Worm (Caenorhabditis elegans) whole organism, mixed stage, embryonic: ENCODE results near the gene B0302.2.

Experiments used
- M03D4.4 ChIP-seq: sonication (generic microtip); optimal IDR thresholded peaks from 2 replicates; lab custom pipeline; 2017; ENCODE audit warnings: mild to moderate bottlenecking, missing genetic modification characterization, missing compliant biosample characterization
- bed-3 ChIP-seq: fragments of 200-800 bp; sonication (Bioruptor generic); optimal IDR thresholded peaks from 3 replicates; lab custom pipeline; 2018; ENCODE audit warnings: mild to moderate bottlenecking, missing genetic modification characterization, moderate library complexity, missing compliant biosample characterization
- blmp-1 ChIP-seq: fragments of 150-350 bp; optimal IDR thresholded peaks from 2 replicates; lab custom pipeline; 2014; ENCODE audit warnings: missing biosample characterization, missing genetic modification characterization
- ceh-39 ChIP-seq: fragments of 150-350 bp; optimal IDR thresholded peaks from 2 replicates; lab custom pipeline; 2014; ENCODE audit warnings: missing biosample characterization, missing genetic modification characterization
- ceh-43 ChIP-seq: fragments of 200-800 bp; sonication (Bioruptor generic); optimal IDR thresholded peaks from 2 replicates; lab custom pipeline; 2018; ENCODE audit warnings: mild to moderate bottlenecking, missing genetic modification characterization, moderate library complexity, missing compliant biosample characterization
- ceh-83 ChIP-seq: fragments of 200-800 bp; sonication (Bioruptor generic); optimal IDR thresholded peaks from 2 replicates; lab custom pipeline; 2018; ENCODE audit warnings: mild to moderate bottlenecking, missing genetic modification characterization, missing compliant biosample characterization
- ces-1 ChIP-seq: fragments of 150-350 bp; optimal IDR thresholded peaks from 2 replicates; lab custom pipeline; 2014; ENCODE audit warnings: missing biosample characterization, missing genetic modification reagents, missing genetic modification characterization
- cnd-1 ChIP-seq: fragments of 200-800 bp; sonication (Bioruptor generic); optimal IDR thresholded peaks from 2 replicates; lab custom pipeline; 2018; ENCODE audit warnings: mild to moderate bottlenecking, missing genetic modification characterization, missing compliant biosample characterization
- drap-1 ChIP-seq: fragments of 200-800 bp; sonication (Bioruptor generic); optimal IDR thresholded peaks from 3 replicates; lab custom pipeline; 2018; ENCODE audit warnings: mild to moderate bottlenecking, missing genetic modification characterization, missing compliant biosample characterization
- elt-1 ChIP-seq: sonication (generic microtip); optimal IDR thresholded peaks from 2 replicates; lab custom pipeline; 2017; ENCODE audit warnings: missing genetic modification characterization, mild to moderate bottlenecking, missing compliant biosample characterization, antibody characterized with exemption, moderate library complexity, borderline replicate concordance; ENCODE audit not compliant: insufficient read depth
- elt-3 ChIP-seq: fragments of 150-350 bp; optimal IDR thresholded peaks from 2 replicates; lab custom pipeline; 2014; ENCODE audit warnings: missing biosample characterization, missing genetic modification characterization
- flh-1 ChIP-seq: fragments of 200-800 bp; sonication (Bioruptor generic); optimal IDR thresholded peaks from 2 replicates; lab custom pipeline; 2018; ENCODE audit warnings: mild to moderate bottlenecking, missing genetic modification characterization, moderate library complexity, missing compliant biosample characterization
- ham-2 ChIP-seq: fragments of 200-800 bp; sonication (Bioruptor generic); optimal IDR thresholded peaks from 2 replicates; lab custom pipeline; 2018; ENCODE audit warnings: mild to moderate bottlenecking, missing genetic modification characterization, missing compliant biosample characterization
- hlh-1 ChIP-seq: fragments of 150-350 bp; optimal IDR thresholded peaks from 2 replicates; lab custom pipeline; 2014; ENCODE audit warnings: missing biosample characterization, missing genetic modification reagents, missing genetic modification characterization
- lin-13 ChIP-seq: fragments of 150-350 bp; optimal IDR thresholded peaks from 2 replicates; lab custom pipeline; 2014; ENCODE audit warnings: missing biosample characterization, missing genetic modification characterization
- lin-32 ChIP-seq: fragments of 200-800 bp; sonication (Bioruptor generic); optimal IDR thresholded peaks from 2 replicates; lab custom pipeline; 2018; ENCODE audit warnings: mild to moderate bottlenecking, missing genetic modification characterization, missing compliant biosample characterization
- lsy-2 ChIP-seq: fragments of 150-350 bp; optimal IDR thresholded peaks from 2 replicates; lab custom pipeline; 2014; ENCODE audit warnings: missing biosample characterization, missing genetic modification characterization
- mab-5 ChIP-seq: fragments of 150-350 bp; optimal IDR thresholded peaks from 2 replicates; lab custom pipeline; 2014; ENCODE audit warnings: missing biosample characterization, missing genetic modification characterization
- mep-1 ChIP-seq: fragments of 150-350 bp; optimal IDR thresholded peaks from 2 replicates; lab custom pipeline; 2017; ENCODE audit warnings: missing biosample characterization, missing genetic modification reagents, missing genetic modification characterization, inconsistent platforms
- mls-2 ChIP-seq: sonication (generic microtip); optimal IDR thresholded peaks from 2 replicates; lab custom pipeline; 2016; ENCODE audit warnings: mild to moderate bottlenecking, missing genetic modification characterization, moderate library complexity, missing compliant biosample characterization
- nhr-2 ChIP-seq: fragments of 150-350 bp; optimal IDR thresholded peaks from 2 replicates; lab custom pipeline; 2014; ENCODE audit warnings: missing biosample characterization, missing genetic modification characterization
- nhr-237 ChIP-seq: fragments of 150-350 bp; optimal IDR thresholded peaks from 2 replicates; lab custom pipeline; 2014; ENCODE audit warnings: missing biosample characterization, missing genetic modification characterization
- nhr-28 ChIP-seq: fragments of 150-350 bp; optimal IDR thresholded peaks from 2 replicates; lab custom pipeline; 2014; ENCODE audit warnings: missing biosample characterization, missing genetic modification characterization
- nhr-76 ChIP-seq: sonication (generic microtip); optimal IDR thresholded peaks from 2 replicates; lab custom pipeline; 2017; ENCODE audit warnings: missing biosample characterization, missing genetic modification characterization
- pha-4 ChIP-seq: fragments of 150-350 bp; optimal IDR thresholded peaks from 2 replicates; lab custom pipeline; 2018; ENCODE audit warnings: missing biosample characterization, missing genetic modification reagents, missing genetic modification characterization
- sem-2 ChIP-seq: fragments of 200-800 bp; sonication (Bioruptor generic); optimal IDR thresholded peaks from 2 replicates; lab custom pipeline; 2018; ENCODE audit warnings: mild to moderate bottlenecking, missing genetic modification characterization, missing compliant biosample characterization
- snpc-4 ChIP-seq: fragments of 150-350 bp; optimal IDR thresholded peaks from 2 replicates; lab custom pipeline; 2014; ENCODE audit warnings: missing biosample characterization, missing genetic modification characterization
- sptf-1 ChIP-seq: sonication (generic microtip); optimal IDR thresholded peaks from 2 replicates; lab custom pipeline; 2017; ENCODE audit warnings: mild to moderate bottlenecking, missing genetic modification characterization, moderate library complexity, missing compliant biosample characterization
- tbx-8 ChIP-seq: fragments of 200-800 bp; sonication (Bioruptor generic); optimal IDR thresholded peaks from 2 replicates; lab custom pipeline; 2018; ENCODE audit warnings: mild to moderate bottlenecking, missing genetic modification characterization, moderate library complexity, missing compliant biosample characterization
- unc-120 ChIP-seq: sonication (generic microtip); optimal IDR thresholded peaks from 2 replicates; lab custom pipeline; 2017; ENCODE audit warnings: missing genetic modification characterization, missing compliant biosample characterization; ENCODE audit not compliant: poor library complexity, severe bottlenecking
- unc-62 ChIP-seq: fragments of 150-350 bp; optimal IDR thresholded peaks from 2 replicates; lab custom pipeline; 2014; ENCODE audit warnings: missing biosample characterization, missing genetic modification reagents, missing genetic modification characterization
- zip-8 ChIP-seq: fragments of 150-350 bp; optimal IDR thresholded peaks from 2 replicates; lab custom pipeline; 2014; ENCODE audit warnings: missing biosample characterization, missing genetic modification characterization

The B0302.2 gene

ce11 chrX:17184363-17184762 is 6.0 kb downstream of the B0302.2 start:
- no peak for TF ChIP-seq nhr-28
- TF ChIP-seq ham-2 (GFP tag; lab: Kevin White, UChicago), result no peak
- TF ChIP-seq ceh-43 (GFP tag; lab: Kevin White, UChicago), result no peak
- TF ChIP-seq mep-1 (tag; lab: Kevin White, UChicago), result peak; percentile 59
- no peak for TF ChIP-seq cnd-1 (tag; lab: Kevin White, UChicago)
- TF ChIP-seq elt-1 (tag; lab: Kevin White, UChicago), result no peak
- peak; percentile 1 for TF ChIP-seq M03D4.4 (tag; lab: Kevin White, UChicago)
- TF ChIP-seq elt-3 (tag; lab: Kevin White, UChicago), result peak; percentile 21
- TF ChIP-seq lin-32, result no peak
- TF ChIP-seq nhr-237 (tag; lab: Kevin White, UChicago), result peak; percentile 80
- TF ChIP-seq ces-1 (GFP tag; lab: Kevin White, UChicago), result peak; percentile 69
- peak; percentile 38 for TF ChIP-seq lsy-2 (tag; lab: Kevin White, UChicago)
- peak; percentile 45 for TF ChIP-seq lin-13 (tag; lab: Kevin White, UChicago)
- TF ChIP-seq sptf-1 (tag; lab: Kevin White, UChicago), result peak; percentile 53
- no peak for TF ChIP-seq flh-1 (GFP tag; lab: Kevin White, UChicago)
- TF ChIP-seq ceh-39, result no peak
- peak; percentile 51 for TF ChIP-seq drap-1 (GFP tag; lab: Kevin White, UChicago)
- no peak for TF ChIP-seq nhr-2 (tag; lab: Kevin White, UChicago)
- TF ChIP-seq pha-4 (tag; lab: Kevin White, UChicago), result peak; percentile 92
- TF ChIP-seq hlh-1 (tag; lab: Kevin White, UChicago), result peak; percentile 48
- peak; percentile 52 for TF ChIP-seq unc-120

- TF ChIP-seq unc-62 (GFP tag; lab: Kevin White, UChicago) (no peak), snpc-4 (no peak), elt-1 (tag; lab: Kevin White, UChicago) (no peak), mls-2 (tag; lab: Kevin White, UChicago) (no peak), mep-1 (tag; lab: Kevin White, UChicago) (no peak), zip-8 (tag; lab: Kevin White, UChicago) (no peak), ceh-39 (no peak), lsy-2 (tag; lab: Kevin White, UChicago) (no peak), unc-120 (no peak)
Observed at ce11 chrX:17185696-17186430, 7.5 kb downstream of the B0302.2 start, which contains the start of gene sid-3. Gene sid-3, plus strand, starts transcription at chrX:17186380.

ce11 chrX:17195080-17195479 is 16.7 kb downstream of the B0302.2 start, which contains the start of gene B0302.5:
Gene B0302.5, minus strand, starts transcription at chrX:17195137.
- TF ChIP-seq bed-3, result no peak
- no peak for TF ChIP-seq ceh-83 (GFP tag; lab: Kevin White, UChicago)
- TF ChIP-seq nhr-28, result no peak
- no peak for TF ChIP-seq sem-2 (GFP tag; lab: Kevin White, UChicago)
- no peak for TF ChIP-seq M03D4.4 (tag; lab: Kevin White, UChicago)
- no peak for TF ChIP-seq blmp-1 (tag; lab: Kevin White, UChicago)
- TF ChIP-seq hlh-1 (tag; lab: Kevin White, UChicago), result no peak
- no peak for TF ChIP-seq nhr-76 (tag; lab: Kevin White, UChicago)
- no peak for TF ChIP-seq ham-2 (GFP tag; lab: Kevin White, UChicago)

ce11 chrX:17197824-17198223 is 19.5 kb downstream of the B0302.2 start:
- TF ChIP-seq flh-1 (GFP tag; lab: Kevin White, UChicago), result no peak
- no peak for TF ChIP-seq blmp-1 (tag; lab: Kevin White, UChicago)
- TF ChIP-seq unc-62 (GFP tag; lab: Kevin White, UChicago), result no peak
- TF ChIP-seq drap-1 (GFP tag; lab: Kevin White, UChicago), result no peak
- TF ChIP-seq tbx-8, result no peak
- no peak for TF ChIP-seq mls-2 (tag; lab: Kevin White, UChicago)
- no peak for TF ChIP-seq unc-120
- no peak for TF ChIP-seq sptf-1 (tag; lab: Kevin White, UChicago)
- no peak for TF ChIP-seq nhr-28
- no peak for TF ChIP-seq mab-5 (tag; lab: Kevin White, UChicago)
- no peak for TF ChIP-seq M03D4.4 (tag; lab: Kevin White, UChicago)
- no peak for TF ChIP-seq mep-1 (tag; lab: Kevin White, UChicago)
- TF ChIP-seq lin-13 (tag; lab: Kevin White, UChicago), result no peak
- no peak for TF ChIP-seq elt-3 (tag; lab: Kevin White, UChicago)
- no peak for TF ChIP-seq ham-2 (GFP tag; lab: Kevin White, UChicago)
- no peak for TF ChIP-seq nhr-2 (tag; lab: Kevin White, UChicago)
- TF ChIP-seq ceh-39, result no peak
- TF ChIP-seq bed-3, result no peak
